Worm (Caenorhabditis elegans) whole organism, L1 larva: Measurements from ENCODE around the gene F49F1.2.

ENCODE experiments used
- C16A3.4 ChIP-seq: fragments of 150-350 bp; optimal IDR thresholded peaks from 2 replicates; lab custom pipeline; 2014; ENCODE audit warnings: missing biosample characterization, missing genetic modification characterization
- F16B12.6 ChIP-seq: fragments of 150-350 bp; optimal IDR thresholded peaks from 2 replicates; lab custom pipeline; 2014; ENCODE audit warnings: missing biosample characterization, missing genetic modification characterization
- aly-2 ChIP-seq: fragments of 150-350 bp; optimal IDR thresholded peaks from 2 replicates; lab custom pipeline; 2014; ENCODE audit warnings: missing biosample characterization, missing genetic modification characterization
- blmp-1 ChIP-seq: fragments of 150-350 bp; optimal IDR thresholded peaks from 2 replicates; lab custom pipeline; 2014; ENCODE audit warnings: missing biosample characterization, missing genetic modification characterization
- ceh-63 ChIP-seq: fragments of 200-800 bp; sonication (Bioruptor generic); optimal IDR thresholded peaks from 2 replicates; lab custom pipeline; 2018; ENCODE audit warnings: mild to moderate bottlenecking, missing genetic modification characterization, missing compliant biosample characterization
- ceh-82 ChIP-seq, 3 experiments: fragments of 150-350 bp in 1 of 3; sonication (generic microtip) in 2 of 3; optimal IDR thresholded peaks; 2 replicates each; lab custom pipeline; 2014 to 2017; ENCODE audit warnings: missing biosample characterization in 3 of 3, missing genetic modification characterization in 3 of 3
- ceh-90 ChIP-seq: sonication (generic microtip); optimal IDR thresholded peaks from 2 replicates; lab custom pipeline; 2016; ENCODE audit warnings: missing genetic modification characterization, missing compliant biosample characterization
- ces-1 ChIP-seq: fragments of 150-350 bp; optimal IDR thresholded peaks from 2 replicates; lab custom pipeline; 2014; ENCODE audit warnings: missing biosample characterization, missing genetic modification reagents, missing genetic modification characterization
- dpl-1 ChIP-seq, 3 experiments: fragments of 150-350 bp in 2 of 3; sonication (generic microtip) in 1 of 3; optimal IDR thresholded peaks; 2 replicates each; lab custom pipeline; 2014 to 2017; ENCODE audit warnings: missing biosample characterization in 3 of 3, missing genetic modification characterization in 3 of 3, missing genetic modification reagents in 3 of 3
- dsc-1 ChIP-seq: sonication (generic microtip); optimal IDR thresholded peaks from 2 replicates; lab custom pipeline; 2016; ENCODE audit warnings: mild to moderate bottlenecking, missing genetic modification characterization, missing compliant biosample characterization
- efl-1 ChIP-seq, 4 experiments: fragments of 150-350 bp; optimal IDR thresholded peaks in 3 of 4; peaks in 1 of 4; 1 replicate in 1 of 4; 2 replicates in 3 of 4; lab custom pipeline; 2014; ENCODE audit warnings: missing biosample characterization in 2 of 4, missing genetic modification characterization in 2 of 4, missing genetic modification reagents in 2 of 4
- efl-3 ChIP-seq: fragments of 200-800 bp; sonication (Bioruptor generic); optimal IDR thresholded peaks from 2 replicates; lab custom pipeline; 2018; ENCODE audit warnings: mild to moderate bottlenecking, missing genetic modification characterization, missing compliant biosample characterization
- elt-2 ChIP-seq: sonication (generic microtip); optimal IDR thresholded peaks from 2 replicates; lab custom pipeline; 2016; ENCODE audit warnings: missing genetic modification characterization, mild to moderate bottlenecking, inconsistent platforms, missing compliant biosample characterization, missing genetic modification reagents
- elt-3 ChIP-seq, 6 experiments: fragments of 150-350 bp in 1 of 6; sonication (generic microtip); optimal IDR thresholded peaks; 2 replicates each; lab custom pipeline; 2017 to 2018; ENCODE audit warnings: missing biosample characterization in 6 of 6, missing genetic modification characterization in 6 of 6, inconsistent platforms in 1 of 6
- ets-5 ChIP-seq: fragments of 200-800 bp; sonication (Bioruptor generic); IDR thresholded peaks from 2 replicates; pipeline ENCODE4 v1.3.6; 2022; ENCODE audit warnings: missing genetic modification characterization, missing compliant biosample characterization
- fkh-10 ChIP-seq: sonication (generic microtip); optimal IDR thresholded peaks from 2 replicates; lab custom pipeline; 2017; ENCODE audit warnings: missing biosample characterization, missing genetic modification reagents, missing genetic modification characterization
- fkh-8 ChIP-seq: sonication (generic microtip); optimal IDR thresholded peaks from 2 replicates; lab custom pipeline; 2016; ENCODE audit warnings: mild to moderate bottlenecking, missing genetic modification characterization, missing compliant biosample characterization
- fos-1 ChIP-seq: fragments of 150-350 bp; optimal IDR thresholded peaks from 2 replicates; lab custom pipeline; 2014; ENCODE audit warnings: missing biosample characterization, missing genetic modification characterization
- grh-1 ChIP-seq: fragments of 200-800 bp; sonication (Bioruptor generic); IDR thresholded peaks from 2 replicates; pipeline ENCODE4 v1.3.6; 2022; ENCODE audit warnings: missing genetic modification reagents, missing genetic modification characterization, missing compliant biosample characterization
- irx-1 ChIP-seq: sonication (generic microtip); optimal IDR thresholded peaks from 2 replicates; lab custom pipeline; 2016; ENCODE audit warnings: missing genetic modification characterization, missing compliant biosample characterization
- jun-1 ChIP-seq: fragments of 150-350 bp; optimal IDR thresholded peaks from 2 replicates; lab custom pipeline; 2014; ENCODE audit warnings: missing biosample characterization, missing genetic modification reagents, missing genetic modification characterization
- lin-13 ChIP-seq: fragments of 150-350 bp; optimal IDR thresholded peaks from 2 replicates; lab custom pipeline; 2014; ENCODE audit warnings: missing biosample characterization, missing genetic modification reagents, missing genetic modification characterization
- lin-14 ChIP-seq: fragments of 200-800 bp; sonication (Bioruptor generic); optimal IDR thresholded peaks from 2 replicates; lab custom pipeline; 2018; ENCODE audit warnings: mild to moderate bottlenecking, missing genetic modification characterization, moderate library complexity, missing compliant biosample characterization
- lin-15B ChIP-seq: fragments of 150-350 bp; sonication (generic microtip); optimal IDR thresholded peaks from 3 replicates; lab custom pipeline; 2014; ENCODE audit warnings: missing biosample characterization, missing genetic modification characterization
- lin-35 ChIP-seq, 2 experiments: fragments of 150-350 bp; optimal IDR thresholded peaks; 2 replicates each; lab custom pipeline; 2014; ENCODE audit warnings: missing biosample characterization in 2 of 2, missing genetic modification characterization in 2 of 2, missing genetic modification reagents in 2 of 2
- lin-39 ChIP-seq: fragments of 150-350 bp; optimal IDR thresholded peaks from 2 replicates; lab custom pipeline; 2014; ENCODE audit warnings: missing biosample characterization, missing genetic modification reagents, missing genetic modification characterization
- lir-3 ChIP-seq: sonication (generic microtip); optimal IDR thresholded peaks from 2 replicates; lab custom pipeline; 2016; ENCODE audit warnings: mild to moderate bottlenecking, missing genetic modification characterization, moderate library complexity, missing compliant biosample characterization; ENCODE audit not compliant: poor library complexity
- lsy-2 ChIP-seq, 2 experiments: fragments of 150-350 bp; optimal IDR thresholded peaks; 2 replicates each; lab custom pipeline; 2014; ENCODE audit warnings: missing biosample characterization in 2 of 2, missing genetic modification characterization in 2 of 2
- mep-1 ChIP-seq: fragments of 150-350 bp; optimal IDR thresholded peaks from 2 replicates; lab custom pipeline; 2014; ENCODE audit warnings: missing biosample characterization, missing genetic modification characterization
- nhr-11 ChIP-seq: fragments of 150-350 bp; optimal IDR thresholded peaks from 2 replicates; lab custom pipeline; 2014; ENCODE audit warnings: missing biosample characterization, missing genetic modification characterization
- nhr-19 ChIP-seq: fragments of 200-800 bp; sonication (Bioruptor generic); conservative IDR thresholded peaks from 2 replicates; pipeline ENCODE4 v1.3.6; 2022; ENCODE audit warnings: missing genetic modification characterization, missing compliant biosample characterization
- nhr-20 ChIP-seq: sonication (generic microtip); optimal IDR thresholded peaks from 2 replicates; lab custom pipeline; 2016; ENCODE audit warnings: mild to moderate bottlenecking, missing genetic modification characterization, missing compliant biosample characterization
- nhr-237 ChIP-seq: fragments of 150-350 bp; optimal IDR thresholded peaks from 2 replicates; lab custom pipeline; 2014; ENCODE audit warnings: missing biosample characterization, missing genetic modification characterization
- nhr-47 ChIP-seq: sonication (generic microtip); optimal IDR thresholded peaks from 2 replicates; lab custom pipeline; 2016; ENCODE audit warnings: mild to moderate bottlenecking, missing genetic modification characterization, moderate library complexity, missing compliant biosample characterization
- nhr-71 ChIP-seq: sonication (generic microtip); optimal IDR thresholded peaks from 2 replicates; lab custom pipeline; 2016; ENCODE audit warnings: mild to moderate bottlenecking, missing genetic modification characterization, moderate library complexity, missing compliant biosample characterization
- nhr-76 ChIP-seq: sonication (generic microtip); optimal IDR thresholded peaks from 2 replicates; lab custom pipeline; 2017; ENCODE audit warnings: missing biosample characterization, missing genetic modification characterization
- nhr-85 ChIP-seq: sonication (generic microtip); peaks from one replicate; lab custom pipeline; 2016; ENCODE audit warnings: missing genetic modification characterization, inconsistent platforms, missing compliant biosample characterization
- pag-3 ChIP-seq: sonication (generic microtip); optimal IDR thresholded peaks from 2 replicates; lab custom pipeline; 2017; ENCODE audit warnings: missing genetic modification characterization, mild to moderate bottlenecking, missing compliant biosample characterization, antibody characterized with exemption, borderline replicate concordance; ENCODE audit not compliant: insufficient read depth
- snu-23 ChIP-seq: sonication (generic microtip); optimal IDR thresholded peaks from 2 replicates; lab custom pipeline; 2016; ENCODE audit warnings: missing genetic modification characterization, missing compliant biosample characterization
- sptf-1 ChIP-seq: fragments of 150-350 bp; optimal IDR thresholded peaks from 2 replicates; lab custom pipeline; 2014; ENCODE audit warnings: missing biosample characterization, missing genetic modification characterization
- sup-37 ChIP-seq: fragments of 200-800 bp; sonication (Bioruptor generic); optimal IDR thresholded peaks from 2 replicates; lab custom pipeline; 2018; ENCODE audit warnings: mild to moderate bottlenecking, missing genetic modification characterization, missing compliant biosample characterization
- swsn-7 ChIP-seq: sonication (generic microtip); optimal IDR thresholded peaks from 2 replicates; lab custom pipeline; 2016; ENCODE audit warnings: missing genetic modification characterization, missing compliant biosample characterization
- unc-98 ChIP-seq: fragments of 200-800 bp; sonication (Bioruptor generic); IDR thresholded peaks from 2 replicates; pipeline ENCODE4 v1.3.6; 2022; ENCODE audit warnings: missing genetic modification characterization, missing compliant biosample characterization
- vab-15 ChIP-seq: sonication (generic microtip); optimal IDR thresholded peaks from 2 replicates; lab custom pipeline; 2017; ENCODE audit warnings: missing genotype, mild to moderate bottlenecking, missing genetic modification characterization, missing compliant biosample characterization
- xbp-1 ChIP-seq: sonication (generic microtip); optimal IDR thresholded peaks from 2 replicates; lab custom pipeline; 2016; ENCODE audit warnings: missing genetic modification characterization, missing compliant biosample characterization
- zag-1 ChIP-seq: fragments of 150-350 bp; optimal IDR thresholded peaks from 2 replicates; lab custom pipeline; 2014; ENCODE audit warnings: missing biosample characterization, missing genetic modification characterization
- ztf-11 ChIP-seq, 2 experiments: sonication (generic microtip); optimal IDR thresholded peaks; 2 replicates each; lab custom pipeline; 2016 to 2017; ENCODE audit warnings: missing genetic modification characterization in 2 of 2, missing biosample characterization in 1 of 2, missing compliant biosample characterization in 1 of 2
- ztf-4 ChIP-seq: fragments of 150-350 bp; optimal IDR thresholded peaks from 2 replicates; lab custom pipeline; 2014; ENCODE audit warnings: missing biosample characterization, missing genetic modification characterization

F49F1.2 gene

ce11 chrIV:4085022-4085421, 30.7 kb upstream of the F49F1.2 start (continued):
- TF ChIP-seq elt-2 (peak; percentile 48), blmp-1 (tag; lab: Kevin White, UChicago) (peak; percentile 8), fos-1 (tag; lab: Kevin White, UChicago) (no peak), nhr-76 (no peak), jun-1 (tag; lab: Kevin White, UChicago) (no peak), nhr-11 (tag; lab: Kevin White, UChicago) (no peak), dpl-1 (GFP tag; optimal IDR thresholded peaks at IDR 0.05; lab: Kevin White, UChicago) (no peak), fkh-8 (no peak), nhr-19 (GFP tag; lab: Robert Waterston, UW) (peak; percentile 28; the same call in 1 of the 2 replicates), irx-1 (tag; lab: Kevin White, UChicago) (no peak), F16B12.6 (tag; lab: Kevin White, UChicago) (no peak)
- TF ChIP-seq, all 84 proteins: peak for 8

- TF ChIP-seq efl-1 (optimal IDR thresholded peaks at IDR 0.05; lab: Kevin White, UChicago) (peak; percentile 31 to 55), efl-1 (GFP tag; optimal IDR thresholded peaks at IDR 0.05 in 1 of 2; lab: Kevin White, UChicago) (peak; percentile 36 to 88), unc-98 (GFP tag; lab: Robert Waterston, UW) (no peak), nhr-20 (peak; percentile 11), nhr-76 (no peak), snu-23 (peak; percentile 41), swsn-7 (peak; percentile 24), nhr-85 (tag; lab: Kevin White, UChicago) (peak; percentile 63), ztf-4 (tag; lab: Kevin White, UChicago) (no peak), dpl-1 (GFP tag; optimal IDR thresholded peaks at IDR 0.05; lab: Kevin White, UChicago) (peak; percentile 2 to 57 (median 54)), irx-1 (tag; lab: Kevin White, UChicago) (no peak), lin-15B (tag; lab: Kevin White, UChicago) (no peak), zag-1 (tag; lab: Kevin White, UChicago) (no peak), F16B12.6 (tag; lab: Kevin White, UChicago) (peak; percentile 86), fkh-10 (GFP tag; lab: Kevin White, UChicago) (no peak), lin-35 (GFP tag; optimal IDR thresholded peaks at IDR 0.05; lab: Kevin White, UChicago) (peak in 1 of 2 experiments; percentile 17), mep-1 (tag; lab: Kevin White, UChicago) (peak; percentile 43), grh-1 (GFP tag; lab: Robert Waterston, UW) (no peak), lin-13 (GFP tag; lab: Kevin White, UChicago) (no peak), dsc-1 (peak; percentile 29), ceh-90 (tag; lab: Kevin White, UChicago) (peak; percentile 24), lsy-2 (tag; optimal IDR thresholded peaks at IDR 0.05; lab: Kevin White, UChicago) (peak; percentile 43 to 48), aly-2 (tag; lab: Kevin White, UChicago) (no peak), xbp-1 (tag; lab: Kevin White, UChicago) (peak; percentile 29), lin-39 (tag; lab: Kevin White, UChicago) (peak; percentile 28), nhr-47 (tag; lab: Kevin White, UChicago) (peak; percentile 43), lir-3 (tag; lab: Kevin White, UChicago) (no peak), blmp-1 (tag; lab: Kevin White, UChicago) (no peak), ces-1 (GFP tag; lab: Kevin White, UChicago) (no peak), nhr-71 (tag; lab: Kevin White, UChicago) (peak; percentile 43), nhr-11 (tag; lab: Kevin White, UChicago) (no peak)
These were observed 29.9 kb upstream of the F49F1.2 start, which contains the start of gene C35B1.2 for ce11 chrIV:4085787-4086262. Gene C35B1.2, plus strand, starts transcription at chrIV:4086212.

DNA sequence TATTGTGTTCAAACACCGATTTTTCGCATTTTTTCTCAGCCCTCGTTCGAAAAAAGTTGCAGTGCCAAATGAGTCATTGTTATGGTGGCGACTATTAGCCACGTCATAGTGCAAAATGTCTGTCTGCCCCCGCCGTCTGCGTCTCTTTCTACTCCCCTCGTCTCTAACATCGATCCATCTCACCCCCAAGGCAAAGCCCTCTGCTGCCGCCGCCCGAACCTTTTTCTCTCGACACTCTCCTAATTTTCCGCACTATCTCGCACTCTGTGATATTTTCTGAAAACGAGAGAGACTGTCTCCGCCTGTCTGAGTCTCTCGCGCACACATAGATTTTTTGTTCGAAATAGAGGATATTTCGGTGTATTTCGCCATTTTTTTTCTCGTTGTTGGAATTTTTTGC, 22.7 kb upstream of the F49F1.2 start:
- TF ChIP-seq nhr-20 (peak; percentile 84), vab-15 (no peak), nhr-237 (peak; percentile 1), lin-13 (GFP tag; lab: Kevin White, UChicago) (peak; percentile 32), ets-5 (GFP tag; lab: Robert Waterston, UW) (no peak), ceh-63 (GFP tag; lab: Kevin White, UChicago) (no peak), lin-14 (GFP tag; lab: Kevin White, UChicago) (peak; percentile 96), sup-37 (no peak), ceh-82 (tag; optimal IDR thresholded peaks at IDR 0.05; lab: Kevin White, UChicago) (peak; percentile 39 to 69 (median 67)), C16A3.4 (tag; lab: Kevin White, UChicago) (peak; percentile 11), elt-3 (tag; optimal IDR thresholded peaks at IDR 0.05; lab: Kevin White, UChicago) (peak in 2 of 6 experiments; percentile 19 to 36), sptf-1 (no peak), dsc-1 (peak; percentile 70), pag-3 (tag; lab: Kevin White, UChicago) (no peak), efl-3 (GFP tag; lab: Kevin White, UChicago) (no peak), ztf-11 (tag; optimal IDR thresholded peaks at IDR 0.05; lab: Kevin White, UChicago) (peak in 1 of 2 experiments; percentile 45), lsy-2 (tag; optimal IDR thresholded peaks at IDR 0.05; lab: Kevin White, UChicago) (peak; percentile 75 to 77), irx-1 (tag; lab: Kevin White, UChicago) (peak; percentile 38)
